Fruit fly (Drosophila melanogaster): ENCODE measurements around the gene Spn28Db.
A peak's percentile ranks its signal among the peaks of the same experiment; 100 is the strongest.

Gene Spn28Db

DNA sequence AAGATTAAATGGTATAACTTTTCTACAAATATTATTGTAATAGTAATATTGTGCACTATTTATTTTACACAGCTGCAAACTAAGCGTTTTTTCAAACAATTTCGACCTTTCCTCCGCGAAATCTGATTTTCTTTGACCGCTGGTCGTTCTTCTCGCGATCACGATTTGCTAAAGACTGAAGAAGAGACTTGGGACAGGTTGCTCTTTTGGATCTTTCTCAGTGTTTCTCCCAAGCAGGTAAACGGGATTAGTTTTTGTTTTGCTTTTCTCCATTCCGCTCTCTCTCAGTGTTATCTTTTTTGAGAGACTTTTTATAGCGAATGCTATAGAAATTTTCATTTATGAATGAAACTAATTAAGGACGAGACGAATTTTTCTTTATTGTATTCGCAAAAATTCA, 3.2 kb downstream of the Spn28Db start, which contains the start of gene CG7102:
Gene CG7102, minus strand, starts transcription at position 181 of the 400 bp plus-strand sequence.
- TF ChIP-seq psq (optimal IDR thresholded peaks at IDR 0.05), result no peak
- no peak for TF ChIP-seq Dll (optimal IDR thresholded peaks at IDR 0.05)
- TF ChIP-seq EcR (GFP tag; optimal IDR thresholded peaks at IDR 0.05), result no peak
- TF ChIP-seq CG8478 (optimal IDR thresholded peaks at IDR 0.05), result no peak
- TF ChIP-seq usp (GFP tag; optimal IDR thresholded peaks at IDR 0.05), result no peak
- TF ChIP-seq pan (optimal IDR thresholded peaks at IDR 0.05), result no peak

DNA sequence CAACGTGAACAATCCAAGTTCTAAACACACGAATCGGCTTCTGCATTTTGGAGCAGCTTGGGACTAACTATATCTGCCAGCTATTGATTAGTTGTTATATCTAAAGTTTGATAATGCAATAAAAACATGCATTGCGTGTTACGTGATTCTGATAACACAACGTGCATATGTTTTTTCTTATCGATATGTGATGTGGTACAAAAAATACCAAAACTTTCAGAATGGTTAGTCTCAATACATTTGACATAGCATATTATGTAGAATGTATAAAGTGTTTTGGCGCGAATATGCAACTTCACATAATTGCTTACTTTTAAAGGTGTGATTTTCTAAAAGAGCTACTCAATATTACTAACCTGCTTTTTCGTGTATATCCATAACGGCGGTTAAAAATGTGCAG, 4.6 kb downstream of the Spn28Db start:
- no peak for TF ChIP-seq Dll (optimal IDR thresholded peaks at IDR 0.05)
- TF ChIP-seq CG8478 (optimal IDR thresholded peaks at IDR 0.05), result no peak
- TF ChIP-seq EcR (GFP tag; optimal IDR thresholded peaks at IDR 0.05), result no peak
- no peak for TF ChIP-seq psq (optimal IDR thresholded peaks at IDR 0.05)
- TF ChIP-seq pan (optimal IDR thresholded peaks at IDR 0.05), result no peak
- no peak for TF ChIP-seq usp (GFP tag; optimal IDR thresholded peaks at IDR 0.05)

DNA sequence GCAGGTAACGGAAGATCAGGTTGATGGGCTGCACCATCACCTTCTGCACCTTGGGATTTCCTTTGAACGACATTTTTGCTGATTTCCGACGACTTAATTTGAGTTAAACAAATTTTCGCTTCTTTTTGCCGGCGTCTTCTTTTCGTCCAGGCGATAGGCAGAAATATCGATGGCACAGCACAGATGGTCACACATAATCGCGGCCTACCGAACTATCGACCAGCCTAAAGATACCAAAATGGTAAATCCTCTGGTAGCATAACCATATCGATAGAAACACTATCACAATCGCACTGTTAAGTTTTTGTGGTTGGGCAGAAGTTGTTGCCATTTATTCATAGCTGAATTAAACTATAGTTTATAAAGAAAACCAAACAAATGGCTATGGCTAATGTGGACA, 5.2 kb downstream of the Spn28Db start, which contains the start of the genes SmE and CG34132:
Gene SmE, minus strand, starts transcription at position 180 of the 400 bp plus-strand sequence.
Gene CG34132, plus strand, starts transcription at position 233 of the 400 bp plus-strand sequence.
- TF ChIP-seq CG8478 (optimal IDR thresholded peaks at IDR 0.05) (no peak), Dll (optimal IDR thresholded peaks at IDR 0.05) (no peak), psq (optimal IDR thresholded peaks at IDR 0.05) (no peak), pan (optimal IDR thresholded peaks at IDR 0.05) (no peak), usp (GFP tag; optimal IDR thresholded peaks at IDR 0.05) (no peak), EcR (GFP tag; optimal IDR thresholded peaks at IDR 0.05) (no peak)

DNA sequence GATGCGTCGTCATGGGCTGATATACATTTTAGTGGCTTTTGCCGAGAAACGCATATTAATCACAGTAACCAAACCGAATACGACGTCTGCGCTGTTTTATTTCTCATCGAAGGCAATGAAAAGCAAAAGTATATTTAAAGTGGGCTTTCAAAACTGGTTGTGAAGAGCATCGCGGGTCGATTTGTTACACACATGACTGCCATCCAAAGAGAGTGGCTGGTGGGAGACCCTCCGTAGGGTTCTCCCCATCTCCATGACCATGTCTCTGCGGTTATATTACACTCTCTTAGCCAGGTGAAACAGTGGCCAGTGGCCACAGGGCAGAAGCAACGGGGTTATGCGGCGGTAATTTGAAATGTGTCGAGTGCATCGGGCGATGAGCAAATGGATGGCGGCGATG, 10.0 kb downstream of the Spn28Db start:
- no peak for TF ChIP-seq Dll (optimal IDR thresholded peaks at IDR 0.05)
- no peak for TF ChIP-seq pan (optimal IDR thresholded peaks at IDR 0.05)
- TF ChIP-seq usp (GFP tag; optimal IDR thresholded peaks at IDR 0.05), result no peak
- TF ChIP-seq psq (optimal IDR thresholded peaks at IDR 0.05), result no peak
- TF ChIP-seq CG8478 (optimal IDR thresholded peaks at IDR 0.05), result no peak
- TF ChIP-seq EcR (GFP tag; optimal IDR thresholded peaks at IDR 0.05), result no peak

DNA sequence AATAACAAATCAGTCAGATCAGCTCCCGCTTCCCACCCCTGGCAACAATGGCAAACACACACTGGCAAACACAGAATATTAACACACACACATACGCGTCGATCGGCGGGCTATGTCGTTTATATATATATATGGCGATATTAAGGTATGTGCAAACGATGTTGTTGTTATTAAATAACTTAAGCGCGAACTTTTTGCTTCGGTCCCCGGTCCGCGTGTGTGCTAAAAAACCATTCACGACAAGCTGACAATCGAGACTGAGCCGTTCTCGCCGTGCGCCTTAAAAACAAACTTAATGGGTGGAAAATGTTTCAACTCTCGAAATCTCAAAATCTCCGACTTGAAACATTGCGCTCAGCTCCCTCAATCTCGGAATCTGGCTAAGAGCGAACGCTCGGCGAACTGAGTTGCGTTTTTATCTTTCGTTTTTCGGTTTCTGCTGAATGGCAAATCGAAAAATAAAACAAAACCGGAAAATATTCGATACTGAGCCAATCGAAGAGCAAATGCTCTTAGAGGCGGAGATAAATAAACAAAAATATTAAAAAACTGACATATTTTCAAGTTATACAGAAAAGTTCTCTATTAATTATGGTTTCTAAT, 11.1 kb downstream of the Spn28Db start, which contains the start of gene spz3:
Gene spz3, minus strand, starts transcription at position 261 of the 603 bp plus-strand sequence.
- TF ChIP-seq psq (optimal IDR thresholded peaks at IDR 0.05), result no peak
- no peak for TF ChIP-seq EcR (GFP tag; optimal IDR thresholded peaks at IDR 0.05)
- no peak for TF ChIP-seq pan (optimal IDR thresholded peaks at IDR 0.05)
- no peak for TF ChIP-seq usp (GFP tag; optimal IDR thresholded peaks at IDR 0.05)
- TF ChIP-seq Dll (optimal IDR thresholded peaks at IDR 0.05), result no peak
- no peak for TF ChIP-seq CG8478 (optimal IDR thresholded peaks at IDR 0.05)

DNA sequence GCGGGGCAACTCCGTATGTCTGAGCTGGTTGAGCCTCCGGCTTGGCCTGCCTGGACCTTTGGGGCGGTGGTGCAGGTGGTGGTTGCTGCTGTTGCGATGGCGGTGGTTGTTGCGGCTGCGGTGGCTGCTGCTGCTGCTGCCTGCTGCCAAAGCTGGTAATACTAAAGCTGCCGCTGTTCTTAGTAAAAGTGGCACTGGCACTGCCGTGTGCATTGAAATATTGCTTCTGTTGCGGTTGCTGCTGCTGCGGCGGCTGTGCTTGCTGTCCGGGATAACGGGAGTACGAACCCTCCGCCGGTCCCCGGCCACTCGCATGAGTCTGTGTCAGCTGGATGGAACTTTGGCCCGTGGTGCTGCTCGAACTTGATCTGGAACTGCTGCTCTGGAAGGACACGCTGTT, 12.1 kb downstream of the Spn28Db start:
- no peak for TF ChIP-seq CG8478 (optimal IDR thresholded peaks at IDR 0.05)
- TF ChIP-seq Dll (optimal IDR thresholded peaks at IDR 0.05), result no peak

DNA sequence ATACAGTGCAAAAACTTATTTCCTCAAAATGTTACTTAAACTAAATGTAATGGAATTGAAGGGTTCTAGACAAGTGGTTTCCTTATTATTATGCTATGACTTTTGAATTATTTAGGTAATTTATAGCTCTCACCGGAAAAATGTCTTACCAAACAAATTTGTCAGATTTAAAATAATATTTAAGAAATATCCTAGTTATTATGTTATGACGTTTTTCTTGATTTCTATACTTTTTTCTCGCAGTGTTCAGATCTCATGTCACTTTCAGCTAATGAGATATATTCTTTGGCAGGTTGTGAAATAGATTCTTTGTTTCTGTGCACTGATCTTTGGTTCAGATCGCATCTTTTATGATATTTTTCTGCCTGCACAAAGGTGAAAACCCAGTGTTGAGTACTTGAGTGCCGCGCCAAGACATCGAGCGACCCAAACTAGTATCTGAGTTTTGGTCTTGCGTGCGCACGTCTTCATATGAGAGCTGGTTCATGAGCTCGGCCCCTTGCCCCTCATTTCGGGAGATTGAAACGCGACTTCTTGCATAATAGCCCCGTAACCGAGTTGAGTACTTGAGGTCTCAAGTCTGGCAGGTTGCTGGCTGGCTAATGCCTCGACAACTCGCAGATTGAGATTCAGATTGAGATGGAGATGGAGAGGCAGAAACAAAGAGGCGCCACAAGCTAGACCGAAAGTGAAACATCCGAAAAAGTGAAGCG, 13.8 kb downstream of the Spn28Db start:
- TF ChIP-seq pan (optimal IDR thresholded peaks at IDR 0.05) (no peak), EcR (GFP tag; optimal IDR thresholded peaks at IDR 0.05) (no peak), usp (GFP tag; optimal IDR thresholded peaks at IDR 0.05) (no peak), Dll (optimal IDR thresholded peaks at IDR 0.05) (no peak), psq (optimal IDR thresholded peaks at IDR 0.05) (no peak), CG8478 (optimal IDR thresholded peaks at IDR 0.05) (no peak)

DNA sequence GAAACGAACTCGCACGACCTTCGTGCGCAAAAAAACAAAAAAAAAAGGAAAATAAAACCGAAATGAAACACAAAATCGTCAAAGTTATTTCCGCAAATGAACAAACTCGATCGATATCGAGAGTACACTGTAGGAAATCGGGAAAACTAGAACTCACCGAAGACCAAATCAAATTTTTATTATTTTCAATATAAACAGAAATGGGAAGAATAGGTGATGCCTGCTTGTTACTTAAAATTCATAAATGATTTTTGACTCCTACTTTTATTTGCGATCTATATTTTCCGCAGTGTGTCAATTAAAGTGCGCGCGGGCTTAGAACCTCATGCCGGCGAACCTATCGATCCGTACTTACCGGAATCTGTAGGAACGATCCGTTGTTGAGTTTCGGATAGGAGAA, 14.8 kb downstream of the Spn28Db start:
- TF ChIP-seq CG8478 (optimal IDR thresholded peaks at IDR 0.05), result no peak
- TF ChIP-seq pan (optimal IDR thresholded peaks at IDR 0.05), result no peak
- TF ChIP-seq psq (optimal IDR thresholded peaks at IDR 0.05), result no peak
- TF ChIP-seq usp (GFP tag; optimal IDR thresholded peaks at IDR 0.05), result no peak
- TF ChIP-seq EcR (GFP tag; optimal IDR thresholded peaks at IDR 0.05), result no peak
- TF ChIP-seq Dll (optimal IDR thresholded peaks at IDR 0.05), result no peak

DNA sequence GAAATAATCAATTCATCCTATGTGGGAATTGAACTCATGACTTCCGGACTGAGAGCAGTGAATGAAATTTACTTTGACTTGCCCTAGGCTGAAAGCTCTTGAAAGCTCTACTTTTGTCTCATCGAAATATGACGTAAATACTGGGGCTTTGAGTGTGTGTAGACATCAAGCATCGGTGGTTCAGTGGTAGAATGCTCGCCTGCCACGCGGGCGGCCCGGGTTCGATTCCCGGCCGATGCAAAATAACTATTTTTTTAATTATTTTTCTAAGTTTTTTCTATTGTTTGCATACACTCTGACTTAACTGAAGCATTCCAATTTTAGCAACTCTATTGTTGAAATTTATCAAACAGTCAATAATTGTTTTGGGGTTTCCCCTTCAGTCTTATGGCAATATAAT, 17.8 kb downstream of the Spn28Db start:
- TF ChIP-seq pan (optimal IDR thresholded peaks at IDR 0.05), result no peak
- no peak for TF ChIP-seq EcR (GFP tag; optimal IDR thresholded peaks at IDR 0.05)

DNA sequence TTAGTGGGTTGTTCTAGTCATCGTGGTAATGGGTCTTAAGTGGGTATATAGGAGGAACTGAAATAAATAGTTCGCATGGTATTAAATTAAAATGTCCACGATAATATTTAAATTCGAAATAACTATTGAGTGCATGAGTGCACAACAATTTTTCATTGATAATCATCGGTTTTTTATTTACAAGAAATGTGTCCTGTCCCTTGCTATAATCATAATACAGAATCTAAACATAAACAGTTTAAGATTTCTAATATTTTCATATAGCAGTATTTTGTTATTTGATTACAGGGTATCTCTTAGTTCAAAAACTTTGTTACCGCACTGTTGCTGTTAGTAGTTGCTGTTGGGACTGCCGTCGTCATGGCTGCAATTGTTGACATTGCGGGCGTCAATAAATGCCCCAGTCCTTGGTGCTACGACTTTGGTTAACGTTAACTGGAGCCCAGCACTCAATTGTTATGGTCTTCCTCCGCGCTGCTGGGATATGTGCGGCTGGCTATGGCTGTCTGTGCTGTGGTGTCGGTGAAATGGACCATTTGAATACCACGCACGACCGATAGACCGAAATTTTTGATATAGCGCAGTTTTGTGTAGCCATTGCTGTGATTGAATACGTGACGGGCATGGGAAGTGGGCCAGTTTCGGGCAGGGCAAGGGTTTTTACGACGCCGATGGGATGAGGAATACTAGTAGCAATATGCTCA, 18.5 kb downstream of the Spn28Db start:
- TF ChIP-seq CG8478 (optimal IDR thresholded peaks at IDR 0.05), result no peak
- no peak for TF ChIP-seq psq (optimal IDR thresholded peaks at IDR 0.05)
- no peak for TF ChIP-seq EcR (GFP tag; optimal IDR thresholded peaks at IDR 0.05)
- TF ChIP-seq pan (optimal IDR thresholded peaks at IDR 0.05), result no peak
- no peak for TF ChIP-seq usp (GFP tag; optimal IDR thresholded peaks at IDR 0.05)
- TF ChIP-seq Dll (optimal IDR thresholded peaks at IDR 0.05), result no peak

DNA sequence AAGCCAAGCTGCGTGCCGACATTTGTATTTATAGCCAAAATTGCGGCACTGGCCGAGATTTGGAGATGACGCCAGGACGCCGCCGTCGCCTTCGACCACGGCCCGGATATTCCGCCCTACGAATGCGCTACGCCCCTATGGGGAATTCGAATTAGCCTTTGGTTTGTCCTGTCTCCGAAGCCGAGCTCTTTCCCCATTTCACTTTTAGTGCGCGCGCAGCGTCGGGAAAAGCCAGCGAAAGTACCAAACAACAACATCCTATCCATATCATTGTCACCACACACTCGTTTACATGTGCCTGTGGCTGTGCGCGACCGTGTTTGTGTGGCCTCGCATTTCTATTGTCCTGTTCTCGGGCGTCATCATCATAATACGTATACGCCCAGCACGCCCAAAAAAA, 19.2 kb downstream of the Spn28Db start, which contains the start of gene Proc:
Gene Proc, minus strand, starts transcription at position 101 of the 400 bp plus-strand sequence.
- no peak for TF ChIP-seq psq (optimal IDR thresholded peaks at IDR 0.05)
- TF ChIP-seq usp (GFP tag; optimal IDR thresholded peaks at IDR 0.05), result no peak
- no peak for TF ChIP-seq pan (optimal IDR thresholded peaks at IDR 0.05)
- no peak for TF ChIP-seq CG8478 (optimal IDR thresholded peaks at IDR 0.05)
- no peak for TF ChIP-seq Dll (optimal IDR thresholded peaks at IDR 0.05)
- TF ChIP-seq EcR (GFP tag; optimal IDR thresholded peaks at IDR 0.05), result no peak

DNA sequence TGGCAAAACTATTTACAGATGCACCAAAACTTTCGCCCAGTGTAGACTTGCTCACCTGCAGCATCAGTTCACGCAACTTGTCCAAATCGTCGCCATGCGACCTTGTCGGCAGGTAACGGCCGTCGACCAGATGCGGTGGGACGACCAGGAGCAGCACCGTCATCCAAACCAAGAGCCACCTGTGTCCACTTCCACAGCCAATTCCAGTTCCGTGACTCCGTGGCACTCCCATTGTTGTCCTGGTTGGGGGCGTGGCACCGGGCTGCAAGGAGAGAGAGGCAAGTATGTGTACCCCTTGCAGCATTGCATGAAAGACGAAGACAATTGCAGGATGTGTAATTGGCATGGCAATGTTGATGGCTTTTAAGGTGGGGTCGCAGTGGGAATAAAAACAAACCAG, 20.3 kb downstream of the Spn28Db start:
- TF ChIP-seq usp (GFP tag; optimal IDR thresholded peaks at IDR 0.05) (no peak), Dll (optimal IDR thresholded peaks at IDR 0.05) (peak; percentile 40)
